Fruit fly (Drosophila melanogaster) whole organism, embryonic: ENCODE data around the gene CG13033.

Source experiments
- Aef1 ChIP-seq: fragments of 200-800 bp; sonication (Bioruptor generic); IDR thresholded peaks from 3 replicates; pipeline ENCODE4 v1.3.6; 2022; ENCODE audit warnings: missing biosample characterization, missing genetic modification characterization
- Antp ChIP-seq: fragments of 200-800 bp; sonication (Bioruptor generic); optimal IDR thresholded peaks from 3 replicates; lab custom pipeline; 2016; ENCODE audit warnings: missing biosample characterization, missing genetic modification characterization
- Asciz ChIP-seq: fragments of 200-800 bp; sonication (Bioruptor generic); optimal IDR thresholded peaks from 2 replicates; lab custom pipeline; 2017; ENCODE audit warnings: missing biosample characterization, mild to moderate bottlenecking, missing genetic modification characterization, missing genetic modification reagents
- B-H1 ChIP-seq: fragments of 200-800 bp; sonication (Bioruptor generic); IDR thresholded peaks from 3 replicates; pipeline ENCODE4 v1.3.6; 2022; ENCODE audit warnings: missing biosample characterization, missing genetic modification characterization
- CG10431 ChIP-seq: fragments of 200-800 bp; sonication (Bioruptor generic); optimal IDR thresholded peaks from 3 replicates; lab custom pipeline; 2018; ENCODE audit warnings: missing biosample characterization, mild to moderate bottlenecking, missing genetic modification characterization
- CG12236 ChIP-seq: fragments of 200-800 bp; sonication (Bioruptor generic); optimal IDR thresholded peaks from 2 replicates; lab custom pipeline; 2016; ENCODE audit warnings: missing biosample characterization, missing genetic modification characterization
- CG12391 ChIP-seq: fragments of 200-800 bp; sonication (Bioruptor generic); optimal IDR thresholded peaks from 3 replicates; lab custom pipeline; 2018; ENCODE audit warnings: missing biosample characterization, mild to moderate bottlenecking, missing genetic modification characterization, moderate library complexity
- CG15073 ChIP-seq: fragments of 200-800 bp; sonication (Bioruptor generic); optimal IDR thresholded peaks from 2 replicates; lab custom pipeline; 2016; ENCODE audit warnings: missing biosample characterization, missing genetic modification characterization
- CG17829 ChIP-seq: fragments of 200-800 bp; optimal IDR thresholded peaks from 2 replicates; lab custom pipeline; 2019; ENCODE audit warnings: missing biosample characterization, mild to moderate bottlenecking, missing genetic modification characterization, moderate library complexity
- CG17912 ChIP-seq: fragments of 200-800 bp; sonication (Bioruptor generic); optimal IDR thresholded peaks from 2 replicates; lab custom pipeline; 2018; ENCODE audit warnings: missing biosample characterization, mild to moderate bottlenecking, missing genetic modification characterization
- CG18011 ChIP-seq: fragments of 200-800 bp; sonication (Bioruptor generic); optimal IDR thresholded peaks from 2 replicates; lab custom pipeline; 2017; ENCODE audit warnings: missing biosample characterization, missing genetic modification characterization, mild to moderate bottlenecking, moderate library complexity, missing genotype
- CG31441 ChIP-seq: fragments of 200-800 bp; sonication (Bioruptor generic); IDR thresholded peaks from 2 replicates; pipeline ENCODE4 v1.3.6; 2022; ENCODE audit warnings: missing biosample characterization, missing genetic modification characterization
- CG33213 ChIP-seq: fragments of 200-800 bp; sonication (Bioruptor generic); optimal IDR thresholded peaks from 3 replicates; lab custom pipeline; 2016; ENCODE audit warnings: missing biosample characterization, missing genetic modification characterization
- CG34224 ChIP-seq: fragments of 200-800 bp; sonication (Bioruptor generic); IDR thresholded peaks from 3 replicates; pipeline ENCODE4 v1.3.6; 2022; ENCODE audit warnings: missing biosample characterization, missing genetic modification characterization; ENCODE audit not compliant: partially characterized antibody
- CG34422 ChIP-seq: fragments of 200-800 bp; sonication (Bioruptor generic); IDR thresholded peaks from 3 replicates; pipeline ENCODE4 v1.3.6; 2022; ENCODE audit warnings: missing biosample characterization, missing genetic modification characterization
- CG3995 ChIP-seq: fragments of 200-800 bp; sonication (Bioruptor generic); optimal IDR thresholded peaks from 3 replicates; lab custom pipeline; 2016; ENCODE audit warnings: missing biosample characterization, missing genetic modification characterization
- CG4617 ChIP-seq: fragments of 200-800 bp; sonication (Bioruptor generic); optimal IDR thresholded peaks from 3 replicates; lab custom pipeline; 2016; ENCODE audit warnings: missing biosample characterization, missing genetic modification characterization, borderline replicate concordance
- CG4820 ChIP-seq: fragments of 200-800 bp; sonication (Bioruptor generic); optimal IDR thresholded peaks from 3 replicates; lab custom pipeline; 2016; ENCODE audit warnings: missing biosample characterization, missing genetic modification characterization
- CG6791 ChIP-seq: fragments of 200-800 bp; sonication (Bioruptor generic); IDR thresholded peaks from 3 replicates; pipeline ENCODE4 v1.3.6; 2022; ENCODE audit warnings: missing biosample characterization, missing genetic modification characterization; ENCODE audit not compliant: partially characterized antibody
- CG8359 ChIP-seq: fragments of 200-800 bp; sonication (Bioruptor generic); optimal IDR thresholded peaks from 2 replicates; lab custom pipeline; 2017; ENCODE audit warnings: missing biosample characterization, mild to moderate bottlenecking, missing genetic modification characterization, borderline replicate concordance
- CoRest ChIP-seq: fragments of 200-800 bp; sonication (Bioruptor generic); optimal IDR thresholded peaks from 3 replicates; lab custom pipeline; 2018; ENCODE audit warnings: missing biosample characterization, mild to moderate bottlenecking, missing genetic modification characterization, moderate library complexity
- Dad ChIP-seq: fragments of 200-800 bp; sonication (Bioruptor generic); optimal IDR thresholded peaks from 3 replicates; lab custom pipeline; 2016; ENCODE audit warnings: missing biosample characterization, missing genetic modification characterization
- Fer2 ChIP-seq: fragments of 200-800 bp; sonication (Bioruptor generic); optimal IDR thresholded peaks from 2 replicates; lab custom pipeline; 2018; ENCODE audit warnings: missing biosample characterization, mild to moderate bottlenecking, missing genetic modification characterization, moderate library complexity
- HLH54F ChIP-seq: fragments of 200-800 bp; sonication (Bioruptor generic); optimal IDR thresholded peaks from 3 replicates; lab custom pipeline; 2016; ENCODE audit warnings: missing biosample characterization, missing genetic modification characterization
- Mad ChIP-seq: fragments of 200-800 bp; sonication (Bioruptor generic); optimal IDR thresholded peaks from 2 replicates; lab custom pipeline; 2016; ENCODE audit warnings: missing biosample characterization, missing genetic modification characterization
- Nf-YA ChIP-seq: fragments of 200-800 bp; sonication (Bioruptor generic); IDR thresholded peaks from 2 replicates; pipeline ENCODE4 v1.3.6; 2022; ENCODE audit warnings: missing biosample characterization, missing genetic modification characterization
- Oli ChIP-seq: fragments of 200-800 bp; sonication (Bioruptor generic); optimal IDR thresholded peaks from 2 replicates; lab custom pipeline; 2018; ENCODE audit warnings: missing biosample characterization, mild to moderate bottlenecking, missing genetic modification characterization, moderate library complexity
- Usf ChIP-seq: fragments of 200-800 bp; sonication (Bioruptor generic); optimal IDR thresholded peaks from 2 replicates; lab custom pipeline; 2017; ENCODE audit warnings: missing genotype, missing biosample characterization, missing genetic modification characterization
- Xrp1 ChIP-seq: fragments of 200-800 bp; sonication (Bioruptor generic); IDR thresholded peaks from 2 replicates; pipeline ENCODE4 v1.3.6; 2022; ENCODE audit warnings: missing biosample characterization, missing genetic modification characterization
- ash1 ChIP-seq: fragments of 200-800 bp; sonication (Bioruptor generic); optimal IDR thresholded peaks from 2 replicates; lab custom pipeline; 2018; ENCODE audit warnings: missing biosample characterization, mild to moderate bottlenecking, missing genetic modification characterization
- bbx ChIP-seq: fragments of 200-800 bp; sonication (Bioruptor generic); IDR thresholded peaks from 2 replicates; pipeline ENCODE4 v1.3.6; 2022; ENCODE audit warnings: missing biosample characterization, missing genetic modification characterization; ENCODE audit not compliant: partially characterized antibody
- chif ChIP-seq, 2 experiments: fragments of 200-800 bp; sonication (Bioruptor generic); optimal IDR thresholded peaks; 3 replicates each; lab custom pipeline; 2016; ENCODE audit warnings: missing biosample characterization in 2 of 2, missing genetic modification characterization in 2 of 2
- ci ChIP-seq: fragments of 200-800 bp; sonication (Bioruptor generic); IDR thresholded peaks from 3 replicates; pipeline ENCODE4 v1.3.6; 2022; ENCODE audit warnings: missing biosample characterization, missing genetic modification characterization
- croc ChIP-seq: fragments of 200-800 bp; sonication (Bioruptor generic); conservative IDR thresholded peaks from 3 replicates; pipeline ENCODE4 v1.3.6; 2022; ENCODE audit warnings: missing biosample characterization, missing genetic modification characterization
- dimm ChIP-seq: fragments of 200-800 bp; sonication (Bioruptor generic); IDR thresholded peaks from 2 replicates; pipeline ENCODE4 v1.3.6; 2022; ENCODE audit warnings: missing biosample characterization, missing genetic modification characterization
- dmrt99B ChIP-seq: fragments of 200-800 bp; sonication (Bioruptor generic); optimal IDR thresholded peaks from 2 replicates; lab custom pipeline; 2018; ENCODE audit warnings: missing biosample characterization, mild to moderate bottlenecking, missing genetic modification characterization, moderate library complexity
- dpn ChIP-seq, 2 experiments: fragments of 200-800 bp; sonication (Bioruptor generic); optimal IDR thresholded peaks; 3 replicates each; lab custom pipeline; 2016; ENCODE audit warnings: missing biosample characterization in 2 of 2, missing genetic modification characterization in 2 of 2
- ewg ChIP-seq: fragments of 200-800 bp; sonication (Bioruptor generic); optimal IDR thresholded peaks from 3 replicates; lab custom pipeline; 2017; ENCODE audit warnings: mild to moderate bottlenecking, missing biosample characterization, missing genetic modification reagents, missing genetic modification characterization
- fu2 ChIP-seq: fragments of 200-800 bp; sonication (Bioruptor generic); optimal IDR thresholded peaks from 2 replicates; lab custom pipeline; 2016; ENCODE audit warnings: missing biosample characterization, missing genetic modification characterization
- gro ChIP-seq: fragments of 200-800 bp; sonication (Bioruptor generic); optimal IDR thresholded peaks from 2 replicates; lab custom pipeline; 2016; ENCODE audit warnings: missing biosample characterization, missing genetic modification characterization
- mam ChIP-seq: fragments of 200-800 bp; sonication (Bioruptor generic); optimal IDR thresholded peaks from 3 replicates; lab custom pipeline; 2016; ENCODE audit warnings: missing biosample characterization, missing genetic modification characterization
- nau ChIP-seq: fragments of 200-800 bp; sonication (Bioruptor generic); optimal IDR thresholded peaks from 3 replicates; lab custom pipeline; 2017; ENCODE audit warnings: missing biosample characterization, mild to moderate bottlenecking, missing genetic modification characterization, missing genetic modification reagents
- p53 ChIP-seq: fragments of 200-800 bp; sonication (Bioruptor generic); optimal IDR thresholded peaks from 2 replicates; lab custom pipeline; 2016; ENCODE audit warnings: missing biosample characterization, missing genetic modification characterization
- peb ChIP-seq: fragments of 200-800 bp; sonication (Bioruptor generic); IDR thresholded peaks from 2 replicates; pipeline ENCODE4 v1.3.6; 2022; ENCODE audit warnings: missing biosample characterization, missing genetic modification characterization
- shn ChIP-seq: fragments of 200-800 bp; sonication (Bioruptor generic); optimal IDR thresholded peaks from 3 replicates; lab custom pipeline; 2016; ENCODE audit warnings: missing biosample characterization, missing genetic modification characterization
- sob ChIP-seq: fragments of 200-800 bp; sonication (Bioruptor generic); IDR thresholded peaks from 2 replicates; pipeline ENCODE4 v1.3.6; 2022; ENCODE audit warnings: missing biosample characterization, missing genetic modification characterization
- stwl ChIP-seq: fragments of 200-800 bp; sonication (Bioruptor generic); optimal IDR thresholded peaks from 3 replicates; lab custom pipeline; 2018; ENCODE audit warnings: missing biosample characterization, mild to moderate bottlenecking, missing genetic modification characterization, moderate library complexity
- trh ChIP-seq: fragments of 200-800 bp; sonication (Bioruptor generic); optimal IDR thresholded peaks from 2 replicates; lab custom pipeline; 2016; ENCODE audit warnings: missing biosample characterization, missing genetic modification characterization
- tx ChIP-seq: fragments of 200-800 bp; sonication (Bioruptor generic); optimal IDR thresholded peaks from 2 replicates; lab custom pipeline; 2016; ENCODE audit warnings: missing biosample characterization, missing genetic modification characterization
- vfl ChIP-seq: fragments of 200-800 bp; sonication (Bioruptor generic); optimal IDR thresholded peaks from 2 replicates; lab custom pipeline; 2016; ENCODE audit warnings: missing biosample characterization, missing genetic modification characterization

CG13033 gene

dm6 chr3L:16533932-16534331, 11.5 kb downstream of the CG13033 start (continued):
- TF ChIP-seq CG15073 (GFP tag; lab: Kevin White, UChicago) (peak; percentile 37), bbx (GFP tag; lab: Robert Waterston, UW) (no peak), ewg (GFP tag; lab: Kevin White, UChicago) (peak; percentile 72), vfl (peak; percentile 54), croc (GFP tag; lab: Robert Waterston, UW) (peak; percentile 70), sob (0 out of 2 replicates have a peak, but pooled peaks have one; percentile 16), CG12391 (tag; lab: Kevin White, UChicago) (peak; percentile 86), CG34224 (GFP tag; lab: Robert Waterston, UW) (no peak), Dad (GFP tag; lab: Kevin White, UChicago) (peak; percentile 23), Xrp1 (GFP tag; lab: Robert Waterston, UW) (peak; percentile 73), chif (GFP tag; optimal IDR thresholded peaks at IDR 0.05; lab: Kevin White, UChicago) (peak; percentile 78), Nf-YA (GFP tag; lab: Robert Waterston, UW) (0 out of 2 replicates have a peak, but pooled peaks have one; percentile 51), tx (GFP tag; lab: Kevin White, UChicago) (peak; percentile 58), CG6791 (no peak), Fer2 (tag; lab: Kevin White, UChicago) (peak; percentile 49), stwl (tag; lab: Kevin White, UChicago) (no peak), trh (GFP tag; lab: Kevin White, UChicago) (peak; percentile 51), CG3995 (GFP tag; lab: Kevin White, UChicago) (peak; percentile 15), CG4617 (GFP tag; lab: Kevin White, UChicago) (peak; percentile 37), CG4820 (GFP tag; lab: Kevin White, UChicago) (peak; percentile 83), dpn (GFP tag; optimal IDR thresholded peaks at IDR 0.05; lab: Kevin White, UChicago) (peak; percentile 61 to 72), ash1 (GFP tag; lab: Kevin White, UChicago) (no peak), CoRest (peak; percentile 92), Usf (peak; percentile 52), Mad (GFP tag; lab: Kevin White, UChicago) (peak; percentile 65), Aef1 (GFP tag; lab: Robert Waterston, UW) (peak; percentile 77), CG17829 (tag; lab: Kevin White, UChicago) (peak; percentile 85), Oli (peak; percentile 89), CG17912 (GFP tag; lab: Kevin White, UChicago) (no peak), CG10431 (GFP tag; lab: Kevin White, UChicago) (peak; percentile 31), nau (GFP tag; lab: Kevin White, UChicago) (peak; percentile 84), CG33213 (GFP tag; lab: Kevin White, UChicago) (peak; percentile 30), gro (GFP tag; lab: Kevin White, UChicago) (no peak), CG34422 (GFP tag; lab: Robert Waterston, UW) (peak; percentile 69; the same call in 1 of the 3 replicates), peb (GFP tag; lab: Robert Waterston, UW) (peak; percentile 44; the same call in 1 of the 2 replicates), Antp (GFP tag; lab: Kevin White, UChicago) (peak; percentile 64), dmrt99B (tag; lab: Kevin White, UChicago) (peak; percentile 86), CG8359 (GFP tag; lab: Kevin White, UChicago) (peak; percentile 58), p53 (GFP tag; lab: Kevin White, UChicago) (no peak), CG12236 (peak; percentile 30), mam (peak; percentile 56), B-H1 (GFP tag; lab: Robert Waterston, UW) (peak; percentile 51; the same call in 2 of the 3 replicates), fu2 (GFP tag; lab: Kevin White, UChicago) (peak; percentile 56), shn (GFP tag; lab: Kevin White, UChicago) (peak; percentile 69), CG18011 (GFP tag; lab: Kevin White, UChicago) (peak; percentile 49), HLH54F (peak; percentile 51), Asciz (peak; percentile 78), CG31441 (peak; percentile 88), ci (GFP tag; lab: Robert Waterston, UW) (peak; percentile 56; the same call in 1 of the 3 replicates), dimm (GFP tag; lab: Robert Waterston, UW) (0 out of 2 replicates have a peak, but pooled peaks have one; percentile 7)
